Worm (Caenorhabditis elegans) whole organism, L2 larva: Measurements from ENCODE around the gene C16C10.13.

Experiments used
- C34F6.9 ChIP-seq: fragments of 150-350 bp; optimal IDR thresholded peaks from 2 replicates; lab custom pipeline; 2014; ENCODE audit warnings: missing biosample characterization, missing genetic modification characterization
- F13H6.1 ChIP-seq: sonication (generic microtip); optimal IDR thresholded peaks from 2 replicates; lab custom pipeline; 2016; ENCODE audit warnings: missing genetic modification characterization, missing compliant biosample characterization
- R02D3.7 ChIP-seq: fragments of 150-350 bp; optimal IDR thresholded peaks from 2 replicates; lab custom pipeline; 2014; ENCODE audit warnings: missing biosample characterization, missing genetic modification characterization
- Y55F3AM.14 ChIP-seq: fragments of 200-800 bp; sonication (Bioruptor generic); optimal IDR thresholded peaks from 2 replicates; lab custom pipeline; 2018; ENCODE audit warnings: mild to moderate bottlenecking, missing genetic modification characterization, missing compliant biosample characterization
- ZK546.5 ChIP-seq: sonication (generic microtip); optimal IDR thresholded peaks from 2 replicates; lab custom pipeline; 2017; ENCODE audit warnings: missing biosample characterization, missing genetic modification characterization
- blmp-1 ChIP-seq: sonication (generic microtip); optimal IDR thresholded peaks from 2 replicates; lab custom pipeline; 2017; ENCODE audit warnings: missing genetic modification characterization, mild to moderate bottlenecking, missing compliant biosample characterization, antibody characterized with exemption, moderate library complexity; ENCODE audit not compliant: insufficient read depth
- ceh-82 ChIP-seq: fragments of 150-350 bp; optimal IDR thresholded peaks from 2 replicates; lab custom pipeline; 2014; ENCODE audit warnings: missing biosample characterization, missing genetic modification characterization
- crh-2 ChIP-seq: sonication (generic microtip); optimal IDR thresholded peaks from 2 replicates; lab custom pipeline; 2017; ENCODE audit warnings: missing biosample characterization, missing genetic modification characterization
- dmd-4 ChIP-seq: sonication (generic microtip); optimal IDR thresholded peaks from 2 replicates; lab custom pipeline; 2017; ENCODE audit warnings: missing biosample characterization, missing genetic modification characterization
- egl-27 ChIP-seq: sonication (generic microtip); optimal IDR thresholded peaks from 3 replicates; lab custom pipeline; 2017; ENCODE audit warnings: missing biosample characterization, missing genetic modification reagents, missing genetic modification characterization
- elt-1 ChIP-seq: fragments of 150-350 bp; optimal IDR thresholded peaks from 2 replicates; lab custom pipeline; 2014; ENCODE audit warnings: missing biosample characterization, missing genetic modification characterization
- elt-3 ChIP-seq: sonication (generic microtip); optimal IDR thresholded peaks from 2 replicates; lab custom pipeline; 2017; ENCODE audit warnings: missing biosample characterization, missing genetic modification characterization
- fos-1 ChIP-seq: fragments of 150-350 bp; optimal IDR thresholded peaks from 2 replicates; lab custom pipeline; 2014; ENCODE audit warnings: missing biosample characterization, missing genetic modification characterization
- gmeb-1 ChIP-seq: fragments of 150-350 bp; optimal IDR thresholded peaks from 2 replicates; lab custom pipeline; 2014; ENCODE audit warnings: missing biosample characterization, missing genetic modification characterization
- lin-11 ChIP-seq: fragments of 150-350 bp; sonication (generic microtip); optimal IDR thresholded peaks from 2 replicates; lab custom pipeline; 2014; ENCODE audit warnings: missing biosample characterization, missing genetic modification characterization, inconsistent platforms, mixed read lengths
- lin-13 ChIP-seq: fragments of 150-350 bp; optimal IDR thresholded peaks from 2 replicates; lab custom pipeline; 2014; ENCODE audit warnings: missing biosample characterization, missing genetic modification reagents, missing genetic modification characterization
- lin-39 ChIP-seq: fragments of 150-350 bp; optimal IDR thresholded peaks from 2 replicates; lab custom pipeline; 2014; ENCODE audit warnings: missing biosample characterization, missing genetic modification reagents, missing genetic modification characterization
- lsy-2 ChIP-seq, 2 experiments: fragments of 150-350 bp in 1 of 2; sonication (generic microtip) in 1 of 2; optimal IDR thresholded peaks; 2 replicates each; lab custom pipeline; 2014 to 2017; ENCODE audit warnings: missing biosample characterization in 2 of 2, missing genetic modification characterization in 2 of 2
- mab-5 ChIP-seq: fragments of 150-350 bp; optimal IDR thresholded peaks from 2 replicates; lab custom pipeline; 2014; ENCODE audit warnings: missing biosample characterization, missing genetic modification characterization
- nhr-10 ChIP-seq: sonication (generic microtip); optimal IDR thresholded peaks from 2 replicates; lab custom pipeline; 2017; ENCODE audit warnings: missing biosample characterization, missing genetic modification characterization
- nhr-12 ChIP-seq: fragments of 150-350 bp; optimal IDR thresholded peaks from 2 replicates; lab custom pipeline; 2014; ENCODE audit warnings: missing biosample characterization, missing genetic modification characterization
- nhr-21 ChIP-seq: fragments of 150-350 bp; optimal IDR thresholded peaks from 2 replicates; lab custom pipeline; 2014; ENCODE audit warnings: missing biosample characterization, missing genetic modification characterization
- nhr-23 ChIP-seq: fragments of 150-350 bp; optimal IDR thresholded peaks from 2 replicates; lab custom pipeline; 2014; ENCODE audit warnings: missing biosample characterization, missing genetic modification reagents, missing genetic modification characterization
- nhr-6 ChIP-seq: fragments of 150-350 bp; optimal IDR thresholded peaks from 2 replicates; lab custom pipeline; 2014; ENCODE audit warnings: missing biosample characterization, missing genetic modification characterization
- nhr-77 ChIP-seq: fragments of 150-350 bp; optimal IDR thresholded peaks from 2 replicates; lab custom pipeline; 2014; ENCODE audit warnings: missing biosample characterization, missing genetic modification characterization
- peb-1 ChIP-seq: fragments of 150-350 bp; optimal IDR thresholded peaks from 2 replicates; lab custom pipeline; 2014; ENCODE audit warnings: missing biosample characterization, missing genetic modification characterization
- sem-4 ChIP-seq: fragments of 150-350 bp; optimal IDR thresholded peaks from 2 replicates; lab custom pipeline; 2014; ENCODE audit warnings: missing biosample characterization, missing genetic modification reagents, missing genetic modification characterization
- skn-1 ChIP-seq: sonication (generic microtip); optimal IDR thresholded peaks from 2 replicates; lab custom pipeline; 2017; ENCODE audit warnings: missing biosample characterization, missing genetic modification characterization
- sma-3 ChIP-seq: sonication (generic microtip); optimal IDR thresholded peaks from 2 replicates; lab custom pipeline; 2016; ENCODE audit warnings: missing genetic modification reagents, missing genetic modification characterization, missing compliant biosample characterization
- sma-9 ChIP-seq, 2 experiments: fragments of 150-350 bp in 1 of 2; sonication (generic microtip) in 1 of 2; optimal IDR thresholded peaks; 2 replicates each; lab custom pipeline; 2014 to 2016; ENCODE audit warnings: missing genetic modification characterization in 2 of 2, mild to moderate bottlenecking in 1 of 2, missing biosample characterization in 1 of 2, missing compliant biosample characterization in 1 of 2, missing genetic modification reagents in 1 of 2, moderate library complexity in 1 of 2
- snpc-4 ChIP-seq: fragments of 150-350 bp; optimal IDR thresholded peaks from 2 replicates; lab custom pipeline; 2014; ENCODE audit warnings: missing biosample characterization, missing genetic modification characterization
- unc-39 ChIP-seq: fragments of 150-350 bp; optimal IDR thresholded peaks from 2 replicates; lab custom pipeline; 2014; ENCODE audit warnings: missing biosample characterization, missing genetic modification characterization
- unc-55 ChIP-seq: fragments of 150-350 bp; sonication (generic microtip); optimal IDR thresholded peaks from 3 replicates; lab custom pipeline; 2014; ENCODE audit warnings: missing biosample characterization, missing genetic modification reagents, missing genetic modification characterization
- unc-62 ChIP-seq: fragments of 150-350 bp; optimal IDR thresholded peaks from 2 replicates; lab custom pipeline; 2014; ENCODE audit warnings: missing biosample characterization, missing genetic modification reagents, missing genetic modification characterization
- zag-1 ChIP-seq: fragments of 150-350 bp; optimal IDR thresholded peaks from 2 replicates; lab custom pipeline; 2014; ENCODE audit warnings: missing biosample characterization, missing genetic modification characterization
- ztf-1 ChIP-seq: fragments of 200-800 bp; sonication (Bioruptor generic); conservative IDR thresholded peaks from 2 replicates; pipeline ENCODE4 v1.3.6; 2022; ENCODE audit warnings: missing genetic modification characterization, missing compliant biosample characterization
- ztf-4 ChIP-seq: fragments of 150-350 bp; optimal IDR thresholded peaks from 2 replicates; lab custom pipeline; 2014; ENCODE audit warnings: missing biosample characterization, missing genetic modification characterization

The C16C10.13 gene

DNA sequence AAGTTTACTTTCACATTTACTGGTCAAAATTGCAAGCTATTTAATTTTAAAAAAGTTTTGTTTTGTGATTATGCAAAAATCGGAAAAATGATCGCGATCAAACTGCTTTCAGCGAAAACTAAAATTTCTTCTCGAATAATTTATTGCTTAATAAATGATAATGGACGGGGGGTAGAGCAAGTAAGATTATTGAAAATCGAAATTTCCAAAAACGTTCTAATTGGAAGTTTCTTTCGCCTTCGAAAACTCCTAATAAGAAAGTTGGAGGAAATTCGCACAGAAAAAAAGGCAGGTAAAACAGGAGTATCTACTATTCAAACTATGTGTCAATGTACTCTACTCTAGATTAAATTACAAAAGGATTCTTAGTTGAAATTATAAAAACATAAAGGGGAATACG lies 4.0 kb upstream of the C16C10.13 start:
- TF ChIP-seq fos-1 (tag; lab: Kevin White, UChicago) (no peak), sma-9 (GFP tag; optimal IDR thresholded peaks at IDR 0.05; lab: Kevin White, UChicago) (no peak), sma-9 (tag; optimal IDR thresholded peaks at IDR 0.05; lab: Kevin White, UChicago) (no peak), Y55F3AM.14 (GFP tag; lab: Kevin White, UChicago) (no peak), nhr-21 (tag; lab: Kevin White, UChicago) (no peak), nhr-10 (tag; lab: Kevin White, UChicago) (no peak), mab-5 (tag; lab: Kevin White, UChicago) (no peak), unc-39 (tag; lab: Kevin White, UChicago) (no peak), sem-4 (no peak), dmd-4 (tag; lab: Kevin White, UChicago) (no peak), lin-11 (tag; lab: Kevin White, UChicago) (no peak), unc-55 (GFP tag; lab: Kevin White, UChicago) (no peak), sma-3 (GFP tag; lab: Kevin White, UChicago) (no peak), lin-13 (GFP tag; lab: Kevin White, UChicago) (no peak), nhr-12 (tag; lab: Kevin White, UChicago) (no peak), ztf-4 (tag; lab: Kevin White, UChicago) (no peak), gmeb-1 (tag; lab: Kevin White, UChicago) (no peak), peb-1 (no peak), F13H6.1 (tag; lab: Kevin White, UChicago) (no peak), ztf-1 (GFP tag; lab: Robert Waterston, UW) (no peak), blmp-1 (no peak)

DNA sequence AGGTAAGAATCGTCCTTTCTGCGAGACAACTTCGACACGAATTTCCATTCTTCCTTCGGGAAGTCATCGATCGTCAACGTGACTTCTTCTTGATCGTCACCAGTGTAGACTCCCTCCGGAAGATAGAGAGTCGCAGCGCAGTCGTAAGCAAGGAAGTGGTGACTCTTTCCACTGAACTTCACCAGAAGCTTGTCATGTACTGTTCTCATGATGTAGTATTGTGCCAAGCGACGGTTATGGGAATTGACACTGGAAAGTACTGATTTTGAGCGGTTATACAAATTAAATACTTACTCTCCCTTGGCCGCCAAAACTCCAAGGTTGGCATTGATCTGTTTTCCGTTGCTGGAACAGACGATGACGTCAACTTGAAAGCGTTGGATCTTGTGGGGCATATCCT lies 751 bp upstream of the C16C10.13 start:
- TF ChIP-seq lin-39 (no peak), F13H6.1 (tag; lab: Kevin White, UChicago) (no peak), nhr-21 (tag; lab: Kevin White, UChicago) (no peak), mab-5 (tag; lab: Kevin White, UChicago) (no peak), crh-2 (no peak), nhr-23 (no peak), fos-1 (tag; lab: Kevin White, UChicago) (no peak), ceh-82 (tag; lab: Kevin White, UChicago) (no peak), nhr-77 (tag; lab: Kevin White, UChicago) (no peak), lin-13 (GFP tag; lab: Kevin White, UChicago) (no peak), peb-1 (no peak)

DNA sequence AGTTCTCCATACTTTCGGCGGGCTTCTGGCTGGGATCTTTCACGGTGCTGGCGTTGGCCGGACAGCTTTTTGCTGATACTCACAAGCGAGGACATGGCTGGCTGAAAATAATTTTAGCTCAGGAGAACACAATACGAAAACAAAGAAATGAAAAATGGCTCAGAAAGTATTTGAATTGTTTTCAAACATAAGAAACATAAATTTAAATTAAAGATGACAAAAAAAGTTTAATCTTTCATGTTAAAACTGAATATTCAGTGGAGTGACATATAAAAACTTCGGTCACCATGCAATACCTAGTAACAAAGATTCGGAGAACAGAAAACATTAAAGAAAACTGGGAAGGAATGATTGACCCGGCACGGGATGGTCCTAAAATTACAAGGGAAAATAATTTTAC lies 2.3 kb downstream of the C16C10.13 start, which contains the start of gene C16C10.2:
C16C10.2 (minus strand) TSS at position 101 of the 400 bp plus-strand sequence.
- no peak for TF ChIP-seq ztf-1 (GFP tag; lab: Robert Waterston, UW)
- TF ChIP-seq unc-39 (tag; lab: Kevin White, UChicago), result no peak
- TF ChIP-seq, all 48 proteins: peak for 0

DNA sequence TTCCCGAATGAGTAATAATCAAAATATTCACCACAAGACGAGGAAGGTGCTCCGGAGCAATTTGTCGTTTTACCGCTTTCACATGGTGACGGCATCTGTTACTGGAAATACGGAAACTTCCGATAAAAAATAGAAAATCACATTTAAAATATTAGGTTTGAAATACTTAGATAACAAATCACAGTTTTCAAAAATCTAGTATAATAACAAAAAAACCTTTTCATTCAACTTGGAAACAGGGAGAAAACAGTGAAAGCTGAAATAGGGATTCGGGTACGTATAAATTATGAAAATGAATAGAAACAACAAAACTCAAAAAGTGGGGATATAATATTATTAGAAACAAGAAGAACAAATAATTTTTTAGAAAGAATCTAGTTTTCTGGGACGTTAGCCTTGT lies 5.1 kb downstream of the C16C10.13 start, which contains the start of gene C16C10.1:
C16C10.1 (minus strand) TSS at position 101 of the 400 bp plus-strand sequence.
- TF ChIP-seq sma-3 (GFP tag; lab: Kevin White, UChicago) (no peak), skn-1 (no peak), nhr-12 (tag; lab: Kevin White, UChicago) (no peak), nhr-23 (no peak), nhr-77 (tag; lab: Kevin White, UChicago) (no peak), lin-11 (tag; lab: Kevin White, UChicago) (no peak), gmeb-1 (tag; lab: Kevin White, UChicago) (no peak), ztf-1 (GFP tag; lab: Robert Waterston, UW) (no peak), unc-62 (GFP tag; lab: Kevin White, UChicago) (no peak), fos-1 (tag; lab: Kevin White, UChicago) (no peak), egl-27 (no peak), R02D3.7 (tag; lab: Kevin White, UChicago) (no peak), zag-1 (tag; lab: Kevin White, UChicago) (no peak), ZK546.5 (tag; lab: Kevin White, UChicago) (no peak), nhr-6 (tag; lab: Kevin White, UChicago) (no peak)

DNA sequence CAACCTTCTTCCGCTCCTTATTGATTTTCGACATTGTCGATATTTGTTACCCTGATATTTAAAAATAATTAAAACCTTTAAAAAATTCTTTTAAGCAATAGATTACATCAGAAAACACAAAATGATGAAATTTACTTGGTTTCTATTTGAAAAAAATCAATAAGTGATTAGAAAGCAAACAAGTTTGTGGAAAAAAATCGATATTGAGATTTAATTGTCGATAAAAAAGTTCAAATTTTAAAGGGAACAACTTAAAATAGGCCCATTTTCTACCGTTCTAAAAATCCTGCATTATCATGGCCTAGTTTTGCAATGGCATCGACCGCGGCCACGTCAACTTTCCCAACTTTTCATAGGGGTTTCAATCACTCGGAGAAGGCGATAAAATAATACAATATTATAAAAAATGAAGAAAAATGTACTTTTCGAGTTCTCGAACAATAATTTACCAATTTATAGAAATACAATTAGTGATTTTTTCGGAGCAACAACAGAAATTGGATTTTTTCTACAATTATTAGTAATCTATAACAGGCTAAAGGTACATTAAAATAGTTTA lies 10.6 kb downstream of the C16C10.13 start, which contains the start of gene lars-1:
lars-1 (minus strand) TSS at position 51 of the 559 bp plus-strand sequence.
- TF ChIP-seq elt-3 (no peak), crh-2 (peak; percentile 21), snpc-4 (tag; lab: Kevin White, UChicago) (no peak), lsy-2 (tag; optimal IDR thresholded peaks at IDR 0.05; lab: Kevin White, UChicago) (peak in 1 of 2 experiments; percentile 12), blmp-1 (no peak), nhr-12 (tag; lab: Kevin White, UChicago) (no peak), sma-3 (GFP tag; lab: Kevin White, UChicago) (no peak), C34F6.9 (tag; lab: Kevin White, UChicago) (peak; percentile 30), elt-1 (no peak), lin-11 (tag; lab: Kevin White, UChicago) (no peak), nhr-6 (tag; lab: Kevin White, UChicago) (no peak)
